Worm (Caenorhabditis elegans): ENCODE measurements around the gene C03B8.3.

The C03B8.3 gene

ce11 chrIII:7730331-7730730 is 18.2 kb downstream of the C03B8.3 start:
- TF ChIP-seq ttx-3 (tag; optimal IDR thresholded peaks at IDR 0.05) = no peak
- TF ChIP-seq T23F11.4 (GFP tag; optimal IDR thresholded peaks at IDR 0.05) = no peak
- TF ChIP-seq ceh-24 (tag; optimal IDR thresholded peaks at IDR 0.05) = no peak
- TF ChIP-seq lim-6 (tag; optimal IDR thresholded peaks at IDR 0.05) = no peak

DNA sequence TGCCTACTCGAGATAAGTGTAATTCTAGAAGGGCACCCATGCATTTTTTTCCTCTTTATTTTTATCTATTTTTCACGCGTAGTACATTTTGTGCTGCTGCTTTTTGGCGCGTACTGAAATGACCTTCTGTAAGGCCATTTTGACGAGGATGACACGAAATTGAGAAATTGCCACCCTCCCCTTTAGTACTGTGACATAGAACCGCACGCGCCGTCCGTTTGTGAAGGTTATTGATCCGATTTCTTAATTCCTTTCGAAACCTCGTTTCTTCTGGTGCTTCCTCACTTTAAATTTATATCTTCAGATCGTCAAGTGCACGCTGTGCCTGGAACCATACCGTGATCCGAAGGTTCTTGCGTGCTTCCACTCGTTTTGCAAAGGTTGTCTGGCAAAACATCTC is 19.0 kb downstream of the C03B8.3 start:
- TF ChIP-seq unc-3 (GFP tag; conservative IDR thresholded peaks at IDR 0.05) (no peak), unc-3 (tag; optimal IDR thresholded peaks at IDR 0.05) (no peak), ceh-24 (tag; optimal IDR thresholded peaks at IDR 0.05) (no peak), K02D7.2 (tag; optimal IDR thresholded peaks at IDR 0.05) (no peak), hlh-8 (tag; optimal IDR thresholded peaks at IDR 0.05) (no peak), ceh-31 (tag; optimal IDR thresholded peaks at IDR 0.05) (no peak), fkh-10 (GFP tag; optimal IDR thresholded peaks at IDR 0.05) (no peak), nhr-11 (tag; optimal IDR thresholded peaks at IDR 0.05) (no peak), syd-9 (tag; optimal IDR thresholded peaks at IDR 0.05) (no peak), ceh-6 (GFP tag; optimal IDR thresholded peaks at IDR 0.05) (no peak), unc-42 (tag; optimal IDR thresholded peaks at IDR 0.05) (no peak), sdc-2 (tag; optimal IDR thresholded peaks at IDR 0.05) (no peak), ceh-48 (tag; optimal IDR thresholded peaks at IDR 0.05) (no peak), pat-9 (tag; optimal IDR thresholded peaks at IDR 0.05) (no peak), ceh-9 (tag; optimal IDR thresholded peaks at IDR 0.05) (no peak), pax-1 (tag; optimal IDR thresholded peaks at IDR 0.05) (no peak), fkh-6 (tag; optimal IDR thresholded peaks at IDR 0.05) (no peak), F13H6.1 (tag; optimal IDR thresholded peaks at IDR 0.05) (no peak)

DNA sequence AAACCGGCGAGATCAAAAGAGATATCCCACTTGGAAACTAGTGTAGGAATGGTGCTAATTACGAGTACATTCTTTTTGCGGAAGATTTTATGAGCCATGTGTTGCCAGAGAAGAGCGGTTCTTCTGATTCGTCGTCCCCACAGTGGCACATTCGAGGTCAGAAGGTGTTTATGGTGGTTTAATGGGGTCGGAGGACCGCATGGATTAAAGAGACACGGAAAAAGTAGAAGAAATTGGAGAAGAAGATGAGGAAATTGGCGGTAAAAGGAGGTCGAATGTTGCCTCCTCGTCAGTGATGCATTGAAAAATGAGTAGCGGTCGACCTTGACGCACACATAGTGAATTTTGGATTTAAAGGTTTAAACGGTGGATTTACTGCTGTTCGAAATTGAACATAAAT is 21.5 kb downstream of the C03B8.3 start:
- TF ChIP-seq ceh-31 (tag; optimal IDR thresholded peaks at IDR 0.05) = peak; percentile 2
- no peak for TF ChIP-seq pax-1 (tag; optimal IDR thresholded peaks at IDR 0.05)
- TF ChIP-seq ceh-9 (tag; optimal IDR thresholded peaks at IDR 0.05) = no peak
- TF ChIP-seq eyg-1 (tag; optimal IDR thresholded peaks at IDR 0.05) = no peak
- peak; percentile 2 for TF ChIP-seq nfya-1 (tag; optimal IDR thresholded peaks at IDR 0.05)
- no peak for TF ChIP-seq rnt-1 (tag; optimal IDR thresholded peaks at IDR 0.05)
- no peak for TF ChIP-seq ceh-45 (GFP tag; IDR thresholded peaks at IDR 0.05)

DNA sequence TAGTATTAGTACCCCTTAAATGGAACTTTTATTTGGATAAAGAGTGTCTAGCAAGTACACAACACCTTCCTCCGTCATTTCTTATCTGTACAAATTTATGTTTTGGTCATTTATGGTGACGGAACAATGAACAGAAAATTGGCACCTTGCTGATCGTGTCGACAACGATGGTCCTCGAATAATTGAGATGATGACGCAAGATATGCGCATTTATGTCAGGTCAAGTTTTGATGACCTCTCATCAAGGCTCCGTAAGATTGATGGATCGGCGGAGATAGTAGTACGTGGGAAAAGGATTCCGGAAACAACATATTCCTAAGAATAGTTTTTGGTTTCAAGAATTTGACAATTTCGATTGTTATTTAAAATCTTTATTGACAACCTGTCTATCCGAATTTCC is 22.0 kb downstream of the C03B8.3 start:
- peak; percentile 79 for TF ChIP-seq unc-55 (GFP tag; optimal IDR thresholded peaks at IDR 0.05)
- TF ChIP-seq ref-2 (tag; optimal IDR thresholded peaks at IDR 0.05) = no peak
- TF ChIP-seq lim-6 (tag; optimal IDR thresholded peaks at IDR 0.05) = no peak
- TF ChIP-seq gmeb-2 (tag; optimal IDR thresholded peaks at IDR 0.05) = no peak
- TF ChIP-seq ceh-48 (tag; optimal IDR thresholded peaks at IDR 0.05) = no peak
- TF ChIP-seq tbx-2 (tag; optimal IDR thresholded peaks at IDR 0.05) = peak; percentile 20
- no peak for TF ChIP-seq syd-9 (tag; optimal IDR thresholded peaks at IDR 0.05)
- no peak for TF ChIP-seq ceh-22 (tag; optimal IDR thresholded peaks at IDR 0.05)
- TF ChIP-seq ahr-1 (tag; optimal IDR thresholded peaks at IDR 0.05) = no peak
- TF ChIP-seq nhr-11 (tag; optimal IDR thresholded peaks at IDR 0.05) = no peak
- TF ChIP-seq T23F11.4 (GFP tag; optimal IDR thresholded peaks at IDR 0.05) = no peak
- TF ChIP-seq sox-2 (GFP tag; IDR thresholded peaks at IDR 0.05) = no peak
- TF ChIP-seq npax-4 (tag; optimal IDR thresholded peaks at IDR 0.05) = no peak
- no peak for TF ChIP-seq eyg-1 (tag; optimal IDR thresholded peaks at IDR 0.05)
- TF ChIP-seq fax-1 (tag; optimal IDR thresholded peaks at IDR 0.05) = no peak
- TF ChIP-seq ceh-24 (tag; optimal IDR thresholded peaks at IDR 0.05) = no peak

ce11 chrIII:7736003-7736402 is 23.9 kb downstream of the C03B8.3 start:
- TF ChIP-seq ref-2 (tag; optimal IDR thresholded peaks at IDR 0.05) (no peak), elt-2 (tag; optimal IDR thresholded peaks at IDR 0.05) (no peak), ama-1 (optimal IDR thresholded peaks at IDR 0.05) (no peak), ceh-34 (tag; optimal IDR thresholded peaks at IDR 0.05) (no peak), dmd-4 (tag; optimal IDR thresholded peaks at IDR 0.05; ENCODE audit: borderline replicate concordance) (no peak), ceh-6 (GFP tag; optimal IDR thresholded peaks at IDR 0.05) (no peak), ceh-2 (tag; optimal IDR thresholded peaks at IDR 0.05) (no peak), sdc-2 (tag; optimal IDR thresholded peaks at IDR 0.05) (no peak), sox-4 (tag; optimal IDR thresholded peaks at IDR 0.05) (no peak), lin-11 (tag; optimal IDR thresholded peaks at IDR 0.05) (no peak), ceh-30 (tag; optimal IDR thresholded peaks at IDR 0.05) (no peak)
